Fruit fly (Drosophila melanogaster) whole organism, embryonic: Measurements from ENCODE around the gene CG10011.

ENCODE experiments used
- Aef1 ChIP-seq: fragments of 200-800 bp; sonication (Bioruptor generic); IDR thresholded peaks from 3 replicates; pipeline ENCODE4 v1.3.6; 2022; ENCODE audit warnings: missing biosample characterization, missing genetic modification characterization
- CG10209 ChIP-seq: fragments of 200-800 bp; sonication (Bioruptor generic); optimal IDR thresholded peaks from 3 replicates; lab custom pipeline; 2017; ENCODE audit warnings: missing biosample characterization, mild to moderate bottlenecking, missing genetic modification characterization, missing genetic modification reagents
- CG10267 ChIP-seq: fragments of 200-800 bp; sonication (Bioruptor generic); optimal IDR thresholded peaks from 2 replicates; lab custom pipeline; 2018; ENCODE audit warnings: missing biosample characterization, mild to moderate bottlenecking, missing genetic modification characterization, moderate library complexity
- CG10366 ChIP-seq: fragments of 200-800 bp; sonication (Bioruptor generic); IDR thresholded peaks from 2 replicates; pipeline ENCODE4 v1.3.6; 2022; ENCODE audit warnings: missing biosample characterization, missing genetic modification characterization
- CG11560 ChIP-seq: fragments of 200-800 bp; sonication (Bioruptor generic); IDR thresholded peaks from 3 replicates; pipeline ENCODE4 v1.3.6; 2022; ENCODE audit warnings: missing biosample characterization, missing genetic modification characterization
- CG13424 ChIP-seq: fragments of 200-800 bp; sonication (Bioruptor generic); optimal IDR thresholded peaks from 2 replicates; lab custom pipeline; 2019; ENCODE audit warnings: missing biosample characterization, mild to moderate bottlenecking, missing genetic modification characterization, moderate library complexity
- CG14014 ChIP-seq: fragments of 200-800 bp; sonication (Bioruptor generic); IDR thresholded peaks from 2 replicates; pipeline ENCODE4 v1.3.6; 2022; ENCODE audit warnings: missing biosample characterization, missing genetic modification characterization
- CG15479 ChIP-seq: fragments of 200-800 bp; sonication (Bioruptor generic); optimal IDR thresholded peaks from 3 replicates; lab custom pipeline; 2019; ENCODE audit warnings: missing biosample characterization, mild to moderate bottlenecking, missing genetic modification characterization, moderate library complexity
- CG17186 ChIP-seq: fragments of 200-800 bp; sonication (Bioruptor generic); optimal IDR thresholded peaks from 3 replicates; lab custom pipeline; 2017; ENCODE audit warnings: missing biosample characterization, missing genetic modification reagents, missing genetic modification characterization
- CG17829 ChIP-seq: fragments of 200-800 bp; optimal IDR thresholded peaks from 2 replicates; lab custom pipeline; 2019; ENCODE audit warnings: missing biosample characterization, mild to moderate bottlenecking, missing genetic modification characterization, moderate library complexity
- CG18011 ChIP-seq: fragments of 200-800 bp; sonication (Bioruptor generic); optimal IDR thresholded peaks from 2 replicates; lab custom pipeline; 2017; ENCODE audit warnings: missing biosample characterization, missing genetic modification characterization, mild to moderate bottlenecking, moderate library complexity, missing genotype
- CG3065 ChIP-seq: fragments of 200-800 bp; sonication (Bioruptor generic); optimal IDR thresholded peaks from 2 replicates; lab custom pipeline; 2016; ENCODE audit warnings: missing biosample characterization, missing genetic modification characterization
- CG32767 ChIP-seq: fragments of 200-800 bp; sonication (Bioruptor generic); IDR thresholded peaks from 2 replicates; pipeline ENCODE4 v1.3.6; 2022; ENCODE audit warnings: missing biosample characterization, missing genetic modification characterization
- CG33557 ChIP-seq: fragments of 200-800 bp; sonication (Bioruptor generic); optimal IDR thresholded peaks from 2 replicates; lab custom pipeline; 2019; ENCODE audit warnings: missing biosample characterization, mild to moderate bottlenecking, missing genetic modification characterization, moderate library complexity
- CG3847 ChIP-seq: fragments of 200-800 bp; sonication (Bioruptor generic); IDR thresholded peaks from 2 replicates; pipeline ENCODE4 v1.3.6; 2022; ENCODE audit warnings: missing biosample characterization, missing genetic modification characterization
- CG5953 ChIP-seq: fragments of 200-800 bp; sonication (Bioruptor generic); IDR thresholded peaks from 2 replicates; pipeline ENCODE4 v1.3.6; 2022; ENCODE audit warnings: missing biosample characterization, missing genetic modification characterization
- CG9437 ChIP-seq: fragments of 200-800 bp; sonication (Bioruptor generic); optimal IDR thresholded peaks from 2 replicates; lab custom pipeline; 2018; ENCODE audit warnings: missing biosample characterization, mild to moderate bottlenecking, missing genetic modification characterization
- CHES-1-like ChIP-seq: fragments of 200-800 bp; sonication (Bioruptor generic); optimal IDR thresholded peaks from 2 replicates; lab custom pipeline; 2016; ENCODE audit warnings: missing biosample characterization, missing genetic modification characterization
- Dek ChIP-seq: fragments of 200-800 bp; sonication (Bioruptor generic); optimal IDR thresholded peaks from 3 replicates; lab custom pipeline; 2019; ENCODE audit warnings: missing biosample characterization, mild to moderate bottlenecking, missing genetic modification characterization, moderate library complexity
- Dip3 ChIP-seq: fragments of 200-800 bp; sonication (Bioruptor generic); optimal IDR thresholded peaks from 3 replicates; lab custom pipeline; 2016; ENCODE audit warnings: missing biosample characterization, missing genetic modification characterization
- H15 ChIP-seq: fragments of 200-800 bp; sonication (Bioruptor generic); IDR thresholded peaks from 3 replicates; pipeline ENCODE4 v1.3.6; 2022; ENCODE audit warnings: missing biosample characterization, missing genetic modification characterization
- Hmr ChIP-seq: fragments of 200-800 bp; sonication (Bioruptor generic); optimal IDR thresholded peaks from 3 replicates; lab custom pipeline; 2017; ENCODE audit warnings: mild to moderate bottlenecking, missing biosample characterization, missing genetic modification reagents, missing genetic modification characterization
- Kr ChIP-seq: fragments of 200-800 bp; sonication (Bioruptor generic); optimal IDR thresholded peaks from 2 replicates; lab custom pipeline; 2017; ENCODE audit warnings: missing biosample characterization, mild to moderate bottlenecking, missing genetic modification characterization
- MBD-R2 ChIP-seq: fragments of 200-800 bp; sonication (Bioruptor generic); IDR thresholded peaks from 2 replicates; pipeline ENCODE4 v1.3.6; 2022; ENCODE audit warnings: missing biosample characterization, missing genetic modification characterization
- NfI ChIP-seq: fragments of 200-800 bp; sonication (Bioruptor generic); optimal IDR thresholded peaks from 3 replicates; lab custom pipeline; 2018; ENCODE audit warnings: missing biosample characterization, mild to moderate bottlenecking, missing genetic modification characterization, moderate library complexity
- PHDP ChIP-seq: fragments of 200-800 bp; sonication (Bioruptor generic); optimal IDR thresholded peaks from 3 replicates; lab custom pipeline; 2018; ENCODE audit warnings: missing biosample characterization, mild to moderate bottlenecking, missing genetic modification characterization, moderate library complexity
- Sry-β ChIP-seq: fragments of 200-800 bp; sonication (Bioruptor generic); optimal IDR thresholded peaks from 2 replicates; lab custom pipeline; 2018; ENCODE audit warnings: missing biosample characterization, mild to moderate bottlenecking, missing genetic modification characterization, moderate library complexity
- Stat92E ChIP-seq, 3 experiments: fragments of >200 bp in 2 of 3; fragments of 200-800 bp in 1 of 3; sonication (Bioruptor generic) in 1 of 3; optimal IDR thresholded peaks; 2 replicates each; lab custom pipeline; 2017 to 2019; ENCODE audit warnings: missing biosample characterization in 3 of 3, missing genetic modification characterization in 3 of 3, mild to moderate bottlenecking in 1 of 3, moderate library complexity in 1 of 3
- cas ChIP-seq: fragments of 200-800 bp; sonication (Bioruptor generic); IDR thresholded peaks from 2 replicates; pipeline ENCODE4 v1.3.6; 2022; ENCODE audit warnings: missing biosample characterization, missing genetic modification characterization
- chinmo ChIP-seq: fragments of 200-800 bp; sonication (Bioruptor generic); IDR thresholded peaks from 4 replicates; pipeline ENCODE4 v1.3.6; 2022; ENCODE audit warnings: missing biosample characterization, missing genetic modification characterization; ENCODE audit not compliant: partially characterized antibody
- ci ChIP-seq: fragments of 200-800 bp; sonication (Bioruptor generic); IDR thresholded peaks from 3 replicates; pipeline ENCODE4 v1.3.6; 2022; ENCODE audit warnings: missing biosample characterization, missing genetic modification characterization
- da ChIP-seq: fragments of 200-800 bp; sonication (Bioruptor generic); optimal IDR thresholded peaks from 2 replicates; lab custom pipeline; 2016; ENCODE audit warnings: missing biosample characterization, missing genetic modification characterization
- dan ChIP-seq: fragments of 200-800 bp; sonication (Bioruptor generic); IDR thresholded peaks from 2 replicates; pipeline ENCODE4 v1.3.6; 2022; ENCODE audit warnings: missing biosample characterization, missing genetic modification characterization
- dysf ChIP-seq: fragments of 200-800 bp; sonication (Bioruptor generic); IDR thresholded peaks from 3 replicates; pipeline ENCODE4 v1.3.6; 2022; ENCODE audit warnings: missing biosample characterization, missing genetic modification characterization
- eve ChIP-seq, 2 experiments: fragments of >200 bp; optimal IDR thresholded peaks; 2 replicates each; lab custom pipeline; 2017; ENCODE audit warnings: missing biosample characterization in 2 of 2, missing genetic modification characterization in 2 of 2
- gce ChIP-seq: fragments of 200-800 bp; sonication (Bioruptor generic); IDR thresholded peaks from 3 replicates; pipeline ENCODE4 v1.3.6; 2022; ENCODE audit warnings: missing biosample characterization, missing genetic modification characterization
- grau ChIP-seq: fragments of 200-800 bp; optimal IDR thresholded peaks from 3 replicates; lab custom pipeline; 2019; ENCODE audit warnings: missing biosample characterization, mild to moderate bottlenecking, missing genetic modification characterization, moderate library complexity
- gro ChIP-seq: fragments of 200-800 bp; sonication (Bioruptor generic); optimal IDR thresholded peaks from 2 replicates; lab custom pipeline; 2016; ENCODE audit warnings: missing biosample characterization, missing genetic modification characterization
- gsb ChIP-seq: fragments of 200-800 bp; sonication (Bioruptor generic); IDR thresholded peaks from 2 replicates; pipeline ENCODE4 v1.3.6; 2022; ENCODE audit warnings: missing biosample characterization, missing genetic modification characterization
- ham ChIP-seq: fragments of 200-800 bp; sonication (Bioruptor generic); IDR thresholded peaks from 2 replicates; pipeline ENCODE4 v1.3.6; 2022; ENCODE audit warnings: missing biosample characterization, missing genetic modification characterization
- hb ChIP-seq: fragments of 200-800 bp; sonication (Bioruptor generic); IDR thresholded peaks from 3 replicates; pipeline ENCODE4 v1.3.6; 2022; ENCODE audit warnings: missing biosample characterization, missing genetic modification characterization; ENCODE audit not compliant: partially characterized antibody
- ind ChIP-seq: fragments of 200-800 bp; sonication (Bioruptor generic); optimal IDR thresholded peaks from 3 replicates; lab custom pipeline; 2016; ENCODE audit warnings: missing biosample characterization, missing genetic modification characterization
- lov ChIP-seq, 2 experiments: fragments of 200-800 bp in 1 of 2; fragments of >200 bp in 1 of 2; sonication (Bioruptor generic) in 1 of 2; IDR thresholded peaks in 1 of 2; optimal IDR thresholded peaks in 1 of 2; 2 replicates in 1 of 2; 3 replicates in 1 of 2; pipeline versions ENCODE4 v1.3.6 to Lab custom; 2017 to 2022; ENCODE audit warnings: missing biosample characterization in 1 of 2, missing genetic modification characterization in 1 of 2
- psq ChIP-seq: fragments of 200-800 bp; sonication (Bioruptor generic); optimal IDR thresholded peaks from 2 replicates; lab custom pipeline; 2017; ENCODE audit warnings: missing biosample characterization, missing genetic modification characterization
- ssp ChIP-seq: fragments of 200-800 bp; sonication (Bioruptor generic); IDR thresholded peaks from 2 replicates; pipeline ENCODE4 v1.3.6; 2022; ENCODE audit warnings: missing biosample characterization, missing genetic modification characterization
- toy ChIP-seq: fragments of 200-800 bp; sonication (Bioruptor generic); IDR thresholded peaks from 2 replicates; pipeline ENCODE4 v1.3.6; 2022; ENCODE audit warnings: missing biosample characterization, missing genetic modification characterization
- zen2 ChIP-seq: fragments of 200-800 bp; sonication (Bioruptor generic); IDR thresholded peaks from 3 replicates; pipeline ENCODE4 v1.3.6; 2022; ENCODE audit warnings: missing biosample characterization, missing genetic modification characterization; ENCODE audit not compliant: partially characterized antibody

CG10011 gene

DNA sequence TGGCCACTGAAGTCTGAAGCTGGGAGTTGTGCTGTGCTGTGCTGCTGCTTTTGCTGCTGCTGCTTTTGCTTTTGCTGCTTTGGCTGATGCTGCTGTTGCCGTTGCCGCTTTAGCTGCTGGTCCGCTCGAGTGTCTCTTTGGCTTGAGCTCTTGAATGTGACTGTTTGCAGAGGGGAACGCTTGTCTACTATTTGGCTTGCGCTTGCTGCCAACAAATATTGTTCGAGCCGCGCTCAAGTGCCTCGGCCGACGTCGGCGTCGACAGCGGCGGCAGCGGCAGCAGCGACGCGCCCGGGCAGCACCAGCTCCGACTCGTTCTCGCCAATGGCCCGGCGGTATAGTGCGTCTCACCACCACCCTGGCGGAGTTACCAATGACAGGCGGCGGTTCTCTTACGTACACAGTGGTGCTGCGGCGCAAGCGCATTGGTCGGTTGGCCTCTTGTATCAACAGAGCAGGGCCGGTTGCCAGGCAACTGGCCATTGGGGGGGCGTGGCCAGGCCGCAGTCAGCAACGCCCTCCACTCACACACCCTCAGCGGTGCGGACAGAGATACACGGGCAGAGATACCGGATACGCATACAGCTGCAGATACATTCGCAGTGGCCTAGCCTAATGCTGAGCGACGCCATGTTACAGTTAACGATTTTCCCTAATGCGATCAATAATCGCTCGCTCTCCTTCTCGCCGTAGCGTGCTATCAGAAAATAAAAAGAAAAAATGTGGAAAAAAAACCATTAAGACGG is 49.6 kb downstream of the CG10011 start, which contains the start of gene fkh (continued):
- TF ChIP-seq gro (no peak), CHES-1-like (GFP tag; lab: Kevin White, UChicago) (peak; percentile 95), Kr (peak; percentile 98), CG3847 (GFP tag; lab: Robert Waterston, UW) (peak; percentile 53; the same call in 1 of the 2 replicates), H15 (no peak), CG11560 (tag; lab: Robert Waterston, UW) (no peak), grau (tag; lab: Kevin White, UChicago) (peak; percentile 55), dysf (GFP tag; lab: Robert Waterston, UW) (peak; percentile 66; the same call in 1 of the 3 replicates), zen2 (GFP tag; lab: Robert Waterston, UW) (peak; percentile 48; the same call in 1 of the 3 replicates), Sry-β (GFP tag; lab: Kevin White, UChicago) (peak; percentile 68), dan (GFP tag; lab: Robert Waterston, UW) (no peak), cas (GFP tag; lab: Robert Waterston, UW) (0 out of 2 replicates have a peak, but pooled peaks have one; percentile 15), CG33557 (GFP tag; lab: Kevin White, UChicago) (peak; percentile 93), CG32767 (GFP tag; lab: Robert Waterston, UW) (peak; percentile 88), MBD-R2 (GFP tag; lab: Robert Waterston, UW) (peak; percentile 63; the same call in 1 of the 2 replicates), CG10209 (GFP tag; lab: Kevin White, UChicago) (peak; percentile 97), CG5953 (GFP tag; lab: Robert Waterston, UW) (peak; percentile 75), NfI (GFP tag; lab: Kevin White, UChicago) (peak; percentile 76), CG3065 (GFP tag; lab: Kevin White, UChicago) (peak; percentile 90), CG14014 (peak; percentile 81; the same call in 1 of the 2 replicates), PHDP (peak; percentile 81), Stat92E (GFP tag; optimal IDR thresholded peaks at IDR 0.05; lab: Kevin White, UChicago) (peak in 1 of 3 experiments; percentile 67), lov (optimal IDR thresholded peaks at IDR 0.05; lab: Kevin White, UChicago) (no peak), lov (GFP tag; IDR thresholded peaks at IDR 0.05; lab: Robert Waterston, UW) (peak; percentile 82; the same call in 2 of the 3 replicates), gsb (GFP tag; lab: Robert Waterston, UW) (peak; percentile 68; the same call in 1 of the 2 replicates), ssp (GFP tag; lab: Robert Waterston, UW) (peak; percentile 20; the same call in 1 of the 2 replicates), CG17829 (tag; lab: Kevin White, UChicago) (peak; percentile 73), CG10267 (peak; percentile 13), Dek (no peak), chinmo (GFP tag; lab: Robert Waterston, UW) (peak; percentile 83; the same call in 2 of the 4 replicates), gce (peak; percentile 67), CG17186 (GFP tag; lab: Kevin White, UChicago) (peak; percentile 93), eve (GFP tag; optimal IDR thresholded peaks at IDR 0.05; lab: Kevin White, UChicago) (no peak), ham (GFP tag; lab: Robert Waterston, UW) (peak; percentile 61; the same call in 1 of the 2 replicates), Hmr (GFP tag; lab: Kevin White, UChicago) (peak; percentile 99), CG9437 (GFP tag; lab: Kevin White, UChicago) (peak; percentile 42), CG15479 (GFP tag; lab: Kevin White, UChicago) (peak; percentile 40), Dip3 (GFP tag; lab: Kevin White, UChicago) (peak; percentile 89), Aef1 (GFP tag; lab: Robert Waterston, UW) (0 out of 3 replicates have a peak, but pooled peaks have one; percentile 19), CG10366 (peak; percentile 53; the same call in 1 of the 2 replicates), CG13424 (tag; lab: Kevin White, UChicago) (peak; percentile 79), da (GFP tag; lab: Kevin White, UChicago) (peak; percentile 82), hb (GFP tag; lab: Robert Waterston, UW) (no peak), toy (0 out of 2 replicates have a peak, but pooled peaks have one; percentile 17), CG18011 (GFP tag; lab: Kevin White, UChicago) (peak; percentile 69), ci (GFP tag; lab: Robert Waterston, UW) (peak; percentile 92), psq (peak; percentile 53), ind (GFP tag; lab: Kevin White, UChicago) (peak; percentile 40)
